Worm (Caenorhabditis elegans) whole organism, young adult: ENCODE data around the gene B0507.2.

ENCODE experiments used
- B0019.2 ChIP-seq: fragments of 200-800 bp; sonication (Bioruptor generic); conservative IDR thresholded peaks from 2 replicates; pipeline ENCODE4 v1.3.6; 2022; ENCODE audit warnings: missing genetic modification reagents, missing genetic modification characterization, missing compliant biosample characterization
- C06A6.2 ChIP-seq: fragments of 200-800 bp; sonication (Bioruptor generic); conservative IDR thresholded peaks from 2 replicates; pipeline ENCODE4 v1.3.6; 2022; ENCODE audit warnings: missing genetic modification characterization, missing compliant biosample characterization
- C17E4.6 ChIP-seq: fragments of 200-800 bp; sonication (Bioruptor generic); IDR thresholded peaks from 2 replicates; pipeline ENCODE4 v1.3.6; 2022; ENCODE audit warnings: missing genetic modification reagents, missing genetic modification characterization, missing compliant biosample characterization
- F22D6.2 ChIP-seq: sonication (generic microtip); optimal IDR thresholded peaks from 2 replicates; lab custom pipeline; 2016; ENCODE audit warnings: mild to moderate bottlenecking, missing genetic modification characterization, missing compliant biosample characterization
- F49E8.2 ChIP-seq: sonication (generic microtip); optimal IDR thresholded peaks from 3 replicates; lab custom pipeline; 2017; ENCODE audit warnings: missing genetic modification characterization, mild to moderate bottlenecking, missing compliant biosample characterization, antibody characterized with exemption, moderate library complexity; ENCODE audit not compliant: insufficient read depth
- T26A5.8 ChIP-seq: sonication (generic microtip); optimal IDR thresholded peaks from 2 replicates; lab custom pipeline; 2016; ENCODE audit warnings: missing genetic modification characterization, missing compliant biosample characterization
- Y53G8AR.9 ChIP-seq: fragments of 200-800 bp; sonication (Bioruptor generic); conservative IDR thresholded peaks from 2 replicates; pipeline ENCODE4 v1.3.6; 2022; ENCODE audit warnings: missing genetic modification reagents, missing genetic modification characterization, missing compliant biosample characterization
- Y56A3A.18 ChIP-seq: fragments of 200-800 bp; sonication (Bioruptor generic); IDR thresholded peaks from 2 replicates; pipeline ENCODE4 v1.3.6; 2022; ENCODE audit warnings: missing genetic modification reagents, missing genetic modification characterization, missing compliant biosample characterization
- Y67H2A.10 ChIP-seq: fragments of 200-800 bp; sonication (Bioruptor generic); conservative IDR thresholded peaks from 2 replicates; pipeline ENCODE4 v1.3.6; 2022; ENCODE audit warnings: missing genetic modification reagents, missing genetic modification characterization, missing compliant biosample characterization
- akir-1 ChIP-seq: fragments of 200-800 bp; sonication (Bioruptor generic); optimal IDR thresholded peaks from 2 replicates; lab custom pipeline; 2018; ENCODE audit warnings: mild to moderate bottlenecking, missing genetic modification characterization, moderate library complexity, missing compliant biosample characterization
- atf-7 ChIP-seq: sonication (generic microtip); optimal IDR thresholded peaks from 2 replicates; lab custom pipeline; 2017; ENCODE audit warnings: mild to moderate bottlenecking, missing genetic modification characterization, missing compliant biosample characterization
- attf-5 ChIP-seq: fragments of 200-800 bp; sonication (Bioruptor generic); optimal IDR thresholded peaks from 2 replicates; lab custom pipeline; 2018; ENCODE audit warnings: mild to moderate bottlenecking, missing genetic modification characterization, missing compliant biosample characterization
- bed-2 ChIP-seq: fragments of 200-800 bp; sonication (Bioruptor generic); IDR thresholded peaks from 2 replicates; pipeline ENCODE4 v1.3.6; 2022; ENCODE audit warnings: missing genetic modification reagents, missing genetic modification characterization, missing compliant biosample characterization
- ccch-3 ChIP-seq: fragments of 200-800 bp; sonication (Bioruptor generic); optimal IDR thresholded peaks from 2 replicates; lab custom pipeline; 2018; ENCODE audit warnings: mild to moderate bottlenecking, missing genetic modification characterization, missing compliant biosample characterization
- ceh-27 ChIP-seq: fragments of 200-800 bp; sonication (Bioruptor generic); optimal IDR thresholded peaks from 2 replicates; lab custom pipeline; 2018; ENCODE audit warnings: mild to moderate bottlenecking, missing genetic modification characterization, moderate library complexity, missing compliant biosample characterization
- ceh-58 ChIP-seq: fragments of 200-800 bp; sonication (Bioruptor generic); IDR thresholded peaks from 2 replicates; pipeline ENCODE4 v1.3.6; 2022; ENCODE audit warnings: missing genetic modification characterization, missing compliant biosample characterization
- egl-18 ChIP-seq: fragments of 200-800 bp; sonication (Bioruptor generic); IDR thresholded peaks from 2 replicates; pipeline ENCODE4 v1.3.6; 2022; ENCODE audit warnings: missing genetic modification reagents, missing genetic modification characterization, missing compliant biosample characterization
- ets-4 ChIP-seq: fragments of 200-800 bp; sonication (Bioruptor generic); optimal IDR thresholded peaks from 2 replicates; lab custom pipeline; 2018; ENCODE audit warnings: mild to moderate bottlenecking, missing genetic modification characterization, missing compliant biosample characterization
- gei-17 ChIP-seq: fragments of 200-800 bp; sonication (Bioruptor generic); optimal IDR thresholded peaks from 2 replicates; lab custom pipeline; 2018; ENCODE audit warnings: mild to moderate bottlenecking, missing genetic modification characterization, missing compliant biosample characterization
- hlh-26 ChIP-seq: fragments of 200-800 bp; sonication (Bioruptor generic); conservative IDR thresholded peaks from 2 replicates; pipeline ENCODE4 v1.3.6; 2022; ENCODE audit warnings: missing genetic modification reagents, missing genetic modification characterization, missing compliant biosample characterization
- lin-54 ChIP-seq: fragments of 200-800 bp; sonication (Bioruptor generic); optimal IDR thresholded peaks from 2 replicates; lab custom pipeline; 2018; ENCODE audit warnings: mild to moderate bottlenecking, missing genetic modification characterization, missing compliant biosample characterization
- madf-3 ChIP-seq: fragments of 200-800 bp; sonication (Bioruptor generic); IDR thresholded peaks from 2 replicates; pipeline ENCODE4 v1.3.6; 2022; ENCODE audit warnings: missing genetic modification reagents, missing genetic modification characterization, missing compliant biosample characterization
- nfya-1 ChIP-seq: sonication (generic microtip); optimal IDR thresholded peaks from 2 replicates; lab custom pipeline; 2017; ENCODE audit warnings: antibody characterized with exemption, missing compliant biosample characterization, missing genetic modification characterization, borderline replicate concordance; ENCODE audit not compliant: insufficient read depth
- nhr-120 ChIP-seq: fragments of 200-800 bp; sonication (Bioruptor generic); IDR thresholded peaks from 2 replicates; pipeline ENCODE4 v1.3.6; 2022; ENCODE audit warnings: missing genetic modification characterization, missing compliant biosample characterization
- nhr-179 ChIP-seq: sonication (generic microtip); optimal IDR thresholded peaks from 2 replicates; lab custom pipeline; 2016; ENCODE audit warnings: mild to moderate bottlenecking, missing genetic modification characterization, missing compliant biosample characterization
- nhr-80 ChIP-seq: sonication (generic microtip); optimal IDR thresholded peaks from 2 replicates; lab custom pipeline; 2016; ENCODE audit warnings: missing genetic modification characterization, missing compliant biosample characterization
- pbrm-1 ChIP-seq: fragments of 200-800 bp; sonication (Bioruptor generic); IDR thresholded peaks from 2 replicates; pipeline ENCODE4 v1.3.6; 2022; ENCODE audit warnings: missing genetic modification reagents, missing genetic modification characterization, missing compliant biosample characterization
- sea-2 ChIP-seq: fragments of 200-800 bp; sonication (Bioruptor generic); IDR thresholded peaks from 2 replicates; pipeline ENCODE4 v1.3.6; 2022; ENCODE audit warnings: missing genetic modification characterization, missing compliant biosample characterization
- snpc-3.4 ChIP-seq: sonication (generic microtip); optimal IDR thresholded peaks from 2 replicates; lab custom pipeline; 2017; ENCODE audit warnings: missing genetic modification characterization, mild to moderate bottlenecking, missing compliant biosample characterization, antibody characterized with exemption, moderate library complexity, missing genotype, missing genetic modification reagents
- tbp1 ChIP-seq: fragments of 200-800 bp; sonication (Bioruptor generic); optimal IDR thresholded peaks from 2 replicates; lab custom pipeline; 2018; ENCODE audit warnings: mild to moderate bottlenecking, missing genetic modification characterization, missing compliant biosample characterization
- unc-130 ChIP-seq: sonication (generic microtip); optimal IDR thresholded peaks from 2 replicates; lab custom pipeline; 2016; ENCODE audit warnings: missing genetic modification reagents, missing genetic modification characterization, missing compliant biosample characterization
- zfh-2 ChIP-seq: fragments of 200-800 bp; sonication (Bioruptor generic); conservative IDR thresholded peaks from 2 replicates; pipeline ENCODE4 v1.3.6; 2022; ENCODE audit warnings: missing genetic modification reagents, missing genetic modification characterization, missing compliant biosample characterization

Gene B0507.2

ce11 chrV:8769154-8769553 is 5.0 kb upstream of the B0507.2 start (continued):
- no peak for TF ChIP-seq pbrm-1 (GFP tag; lab: Robert Waterston, UW)
- no peak for TF ChIP-seq attf-5 (GFP tag; lab: Kevin White, UChicago)
- TF ChIP-seq B0019.2 (GFP tag; lab: Robert Waterston, UW), result no peak
- TF ChIP-seq bed-2, result no peak
- TF ChIP-seq madf-3 (GFP tag; lab: Robert Waterston, UW), result no peak
- peak; percentile 59 for TF ChIP-seq atf-7 (tag; lab: Kevin White, UChicago)
- TF ChIP-seq ccch-3 (GFP tag; lab: Kevin White, UChicago), result no peak
- no peak for TF ChIP-seq gei-17 (GFP tag; lab: Kevin White, UChicago)
- no peak for TF ChIP-seq nfya-1 (tag; lab: Kevin White, UChicago)
- TF ChIP-seq ets-4 (GFP tag; lab: Kevin White, UChicago), result peak; percentile 84
- TF ChIP-seq T26A5.8 (tag; lab: Kevin White, UChicago), result no peak
- no peak for TF ChIP-seq zfh-2 (GFP tag; lab: Robert Waterston, UW)

DNA sequence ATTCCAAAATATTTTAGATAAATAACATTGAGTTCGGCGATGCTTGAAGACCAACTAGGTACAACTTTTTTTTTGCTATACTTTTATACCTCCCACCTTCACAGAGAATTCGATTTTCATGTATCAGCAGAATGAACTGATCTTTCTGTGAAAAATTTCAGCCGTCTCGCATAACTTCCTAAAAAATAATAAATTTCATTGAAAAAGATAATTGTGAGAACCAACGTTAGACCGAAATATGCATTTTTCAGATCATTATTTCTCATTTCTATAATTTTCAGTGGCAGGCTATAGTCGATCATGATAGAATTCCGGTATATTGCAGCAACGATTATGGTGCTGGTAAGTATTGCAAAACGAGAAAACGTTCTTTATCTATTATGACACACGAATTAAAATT is 2.5 kb upstream of the B0507.2 start, which contains the start of gene srx-115:
Gene srx-115 (plus strand): TSS at position 301 of the 400 bp plus-strand sequence.
- no peak for TF ChIP-seq sea-2 (GFP tag; lab: Robert Waterston, UW)
- no peak for TF ChIP-seq Y53G8AR.9
- no peak for TF ChIP-seq T26A5.8 (tag; lab: Kevin White, UChicago)
- TF ChIP-seq F22D6.2 (tag; lab: Kevin White, UChicago), result no peak
- no peak for TF ChIP-seq C17E4.6 (GFP tag; lab: Robert Waterston, UW)
- no peak for TF ChIP-seq ceh-27 (GFP tag; lab: Kevin White, UChicago)
- no peak for TF ChIP-seq akir-1 (GFP tag; lab: Kevin White, UChicago)
- no peak for TF ChIP-seq C06A6.2 (GFP tag; lab: Robert Waterston, UW)
- no peak for TF ChIP-seq Y67H2A.10 (GFP tag; lab: Robert Waterston, UW)
- no peak for TF ChIP-seq Y56A3A.18
- no peak for TF ChIP-seq tbp1 (GFP tag; lab: Kevin White, UChicago)
- TF ChIP-seq snpc-3.4 (tag; lab: Kevin White, UChicago), result no peak
- no peak for TF ChIP-seq nhr-179 (tag; lab: Kevin White, UChicago)
- no peak for TF ChIP-seq egl-18
- no peak for TF ChIP-seq nhr-120 (GFP tag; lab: Robert Waterston, UW)
- no peak for TF ChIP-seq F49E8.2

DNA sequence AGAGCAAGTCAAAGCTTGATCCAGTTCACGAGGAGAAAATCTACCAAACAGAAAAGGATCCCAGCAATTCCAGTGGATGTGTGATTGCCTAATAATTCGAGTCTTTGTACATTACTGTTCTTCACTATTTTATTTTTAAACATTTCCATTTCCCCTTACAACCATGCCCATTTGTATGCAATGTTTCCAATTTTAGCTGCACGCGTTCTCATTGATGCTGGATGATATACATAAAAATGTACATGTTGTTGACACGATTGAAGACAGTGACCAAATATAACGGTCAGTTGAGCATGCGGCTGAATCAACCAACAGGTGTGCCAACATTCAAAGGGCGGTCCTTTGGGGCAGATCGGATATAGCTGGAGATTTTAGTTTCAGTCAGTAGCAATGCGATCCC is 2.1 kb downstream of the B0507.2 start, which contains the start of gene B0507.1:
Gene B0507.1 (plus strand): TSS at position 301 of the 400 bp plus-strand sequence.
- no peak for TF ChIP-seq ceh-58
- TF ChIP-seq hlh-26 (GFP tag; lab: Robert Waterston, UW), result no peak
- no peak for TF ChIP-seq unc-130 (GFP tag; lab: Kevin White, UChicago)

DNA sequence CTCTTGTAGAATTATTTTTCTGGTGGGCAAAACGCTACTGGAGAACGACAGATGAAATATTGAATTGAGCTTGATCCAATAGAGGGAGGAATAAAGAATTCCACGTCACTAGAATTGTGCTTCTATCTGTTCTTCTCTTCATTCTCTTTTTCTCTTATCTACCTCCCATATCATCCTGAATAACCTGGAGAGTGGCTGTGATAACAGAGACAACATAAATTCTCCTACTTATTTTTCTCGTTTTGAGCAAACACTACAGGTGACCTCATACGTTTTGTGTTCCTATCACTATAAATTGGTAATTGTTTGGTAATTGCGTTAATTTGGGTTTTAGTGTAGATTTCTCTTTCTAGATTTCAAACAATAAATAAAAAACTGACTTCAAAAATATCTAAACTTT is 7.0 kb downstream of the B0507.2 start:
- TF ChIP-seq nfya-1 (tag; lab: Kevin White, UChicago) (no peak), nhr-80 (peak; percentile 33)

- TF ChIP-seq ceh-27 (GFP tag; lab: Kevin White, UChicago) (peak; percentile 8), lin-54 (GFP tag; lab: Kevin White, UChicago) (no peak)
Observed at ce11 chrV:8782112-8782511, 8.0 kb downstream of the B0507.2 start.
